In the genomic region with DNA sequence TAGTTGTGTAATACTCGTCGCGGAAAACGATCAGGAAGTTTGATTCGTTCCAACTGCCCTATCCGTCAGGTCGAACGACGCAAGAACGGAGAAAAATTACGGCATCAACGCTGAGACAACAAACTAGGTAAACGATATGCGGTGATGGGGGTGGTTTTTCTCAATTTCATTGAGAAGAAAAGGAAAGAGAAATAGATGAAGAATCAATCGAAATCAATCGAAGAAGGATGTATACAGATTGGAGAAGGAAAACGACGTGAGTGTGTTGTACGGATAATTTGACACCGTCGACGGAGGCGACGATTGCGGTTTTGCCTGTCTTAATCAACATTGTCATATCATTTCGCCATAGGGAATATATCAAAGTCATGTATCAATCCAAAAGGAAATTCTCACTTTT, we compare ENCODE assay signal across 1 worm cellular context.
TF ChIP-seq lines count a peak whose summit lies in the region.

No protein-coding gene starts in this region.

TF ChIP-seq in whole organism, L1 larva, 84 proteins besides CTCF, POLR2A, EP300 and RAD21 (continued from another document):
- TF ChIP-seq egl-27 (tag; optimal IDR thresholded peaks at IDR 0.05; lab: Kevin White, UChicago), result peak in 1 of 2 experiments; percentile 5
- no peak for TF ChIP-seq zip-4 (GFP tag; optimal IDR thresholded peaks at IDR 0.05; lab: Kevin White, UChicago)
- TF ChIP-seq lin-39 (tag; optimal IDR thresholded peaks at IDR 0.05; lab: Kevin White, UChicago), result no peak
- no peak for TF ChIP-seq alr-1 (tag; optimal IDR thresholded peaks at IDR 0.05; lab: Kevin White, UChicago; ENCODE audit: borderline replicate concordance)
- TF ChIP-seq lir-3 (tag; optimal IDR thresholded peaks at IDR 0.05; lab: Kevin White, UChicago; ENCODE audit: poor library complexity), result no peak
- no peak for TF ChIP-seq pax-3 (tag; optimal IDR thresholded peaks at IDR 0.05; lab: Kevin White, UChicago)
- no peak for TF ChIP-seq F16B12.6 (tag; optimal IDR thresholded peaks at IDR 0.05; lab: Kevin White, UChicago)
- TF ChIP-seq C04F5.9 (tag; optimal IDR thresholded peaks at IDR 0.05; lab: Kevin White, UChicago), result no peak
- TF ChIP-seq mef-2 (tag; optimal IDR thresholded peaks at IDR 0.05; lab: Kevin White, UChicago), result no peak
- no peak for TF ChIP-seq nhr-90 (tag; optimal IDR thresholded peaks at IDR 0.05; lab: Kevin White, UChicago; ENCODE audit: poor library complexity)
- no peak for TF ChIP-seq elt-2 (tag; optimal IDR thresholded peaks at IDR 0.05; lab: Kevin White, UChicago)
- TF ChIP-seq tlp-1 (tag; optimal IDR thresholded peaks at IDR 0.05; lab: Kevin White, UChicago), result no peak
- TF ChIP-seq pqm-1 (tag; optimal IDR thresholded peaks at IDR 0.05; lab: Kevin White, UChicago), result no peak
- no peak for TF ChIP-seq nhr-76 (tag; optimal IDR thresholded peaks at IDR 0.05; lab: Kevin White, UChicago)
- TF ChIP-seq jun-1 (tag; optimal IDR thresholded peaks at IDR 0.05; lab: Kevin White, UChicago), result no peak
- TF ChIP-seq hlh-17 (GFP tag; optimal IDR thresholded peaks at IDR 0.05; lab: Kevin White, UChicago; ENCODE audit: borderline replicate concordance), result no peak
- TF ChIP-seq nhr-11 (tag; optimal IDR thresholded peaks at IDR 0.05; lab: Kevin White, UChicago), result no peak
- no peak for TF ChIP-seq nhr-20 (tag; optimal IDR thresholded peaks at IDR 0.05; lab: Kevin White, UChicago)
- TF ChIP-seq swsn-7 (tag; optimal IDR thresholded peaks at IDR 0.05; lab: Kevin White, UChicago), result no peak
- no peak for TF ChIP-seq lin-15B (tag; optimal IDR thresholded peaks at IDR 0.05; lab: Kevin White, UChicago)
- TF ChIP-seq ceh-8 (GFP tag; optimal IDR thresholded peaks at IDR 0.05; lab: Kevin White, UChicago), result no peak
- TF ChIP-seq efl-3 (GFP tag; optimal IDR thresholded peaks at IDR 0.05; lab: Kevin White, UChicago), result no peak
- TF ChIP-seq lin-35 (GFP tag; optimal IDR thresholded peaks at IDR 0.05; lab: Kevin White, UChicago), result peak in 1 of 2 experiments; percentile 8
- TF ChIP-seq skn-1 (tag; optimal IDR thresholded peaks at IDR 0.05; lab: Kevin White, UChicago), result no peak
- no peak for TF ChIP-seq fkh-4 (tag; optimal IDR thresholded peaks at IDR 0.05; lab: Kevin White, UChicago; ENCODE audit: borderline replicate concordance)
- no peak for TF ChIP-seq C34B4.2 (tag; optimal IDR thresholded peaks at IDR 0.05; lab: Kevin White, UChicago)
- no peak for TF ChIP-seq unc-30 (tag; optimal IDR thresholded peaks at IDR 0.05; lab: Kevin White, UChicago)
- no peak for TF ChIP-seq sptf-1 (tag; optimal IDR thresholded peaks at IDR 0.05; lab: Kevin White, UChicago)
- TF ChIP-seq nhr-237 (tag; optimal IDR thresholded peaks at IDR 0.05; lab: Kevin White, UChicago), result no peak
- no peak for TF ChIP-seq dsc-1 (tag; optimal IDR thresholded peaks at IDR 0.05; lab: Kevin White, UChicago)
- no peak for TF ChIP-seq efl-1 (optimal IDR thresholded peaks at IDR 0.05; lab: Kevin White, UChicago)
- peak in 1 of 2 experiments; percentile 8 for TF ChIP-seq efl-1 (GFP tag; optimal IDR thresholded peaks at IDR 0.05 in 1 of 2; lab: Kevin White, UChicago)
- TF ChIP-seq fos-1 (tag; optimal IDR thresholded peaks at IDR 0.05; lab: Kevin White, UChicago), result no peak
- TF ChIP-seq nhr-28 (tag; optimal IDR thresholded peaks at IDR 0.05; lab: Kevin White, UChicago), result no peak
- TF ChIP-seq unc-98 (GFP tag; IDR thresholded peaks at IDR 0.05; lab: Robert Waterston, UW), result no peak
- TF ChIP-seq nhr-85 (tag; lab: Kevin White, UChicago), result peak; percentile 49
- no peak for TF ChIP-seq grh-1 (GFP tag; IDR thresholded peaks at IDR 0.05; lab: Robert Waterston, UW)
